Worm (Caenorhabditis elegans): ENCODE results near the gene srh-142.

srh-142 gene

ce11 chrV:16497504-16497903 is 36.7 kb upstream of the srh-142 start, which contains the start of gene srh-136:
Gene srh-136, minus strand, starts transcription at chrV:16497596.
- TF ChIP-seq hlh-4 (tag; optimal IDR thresholded peaks at IDR 0.05) (peak; percentile 93), sox-4 (tag; optimal IDR thresholded peaks at IDR 0.05) (no peak), grh-1 (GFP tag; IDR thresholded peaks at IDR 0.05) (no peak), lin-14 (GFP tag; optimal IDR thresholded peaks at IDR 0.05) (no peak), fkh-8 (tag; optimal IDR thresholded peaks at IDR 0.05) (peak; percentile 4)

ce11 chrV:16494359-16494758 is 33.6 kb upstream of the srh-142 start, which contains the start of gene comt-2:
Gene comt-2, minus strand, starts transcription at chrV:16494489.
- TF ChIP-seq fkh-10 (GFP tag; optimal IDR thresholded peaks at IDR 0.05): no peak
- peak; percentile 25 for TF ChIP-seq nhr-20 (tag; optimal IDR thresholded peaks at IDR 0.05)
- TF ChIP-seq elt-2 (tag; optimal IDR thresholded peaks at IDR 0.05): peak; percentile 80
- peak in 1 of 2 experiments; percentile 26 for TF ChIP-seq lin-35 (GFP tag; optimal IDR thresholded peaks at IDR 0.05)
- no peak for TF ChIP-seq ets-5 (GFP tag; IDR thresholded peaks at IDR 0.05)
- no peak for TF ChIP-seq xbp-1 (tag; optimal IDR thresholded peaks at IDR 0.05)
- TF ChIP-seq aly-2 (tag; optimal IDR thresholded peaks at IDR 0.05): no peak

ce11 chrV:16488172-16488571 is 27.4 kb upstream of the srh-142 start, which contains the start of gene sqst-4:
Gene sqst-4, plus strand, starts transcription at chrV:16488472.
- TF ChIP-seq ces-1 (GFP tag; optimal IDR thresholded peaks at IDR 0.05) (no peak), tlp-1 (tag; optimal IDR thresholded peaks at IDR 0.05) (no peak), lin-39 (tag; optimal IDR thresholded peaks at IDR 0.05) (no peak), mdl-1 (tag; optimal IDR thresholded peaks at IDR 0.05) (no peak)

ce11 chrV:16487474-16487873 is 26.7 kb upstream of the srh-142 start, which contains the start of gene Y32B12A.5:
Gene Y32B12A.5, minus strand, starts transcription at chrV:16487574.
- no peak for TF ChIP-seq nhr-47 (tag; optimal IDR thresholded peaks at IDR 0.05)
- TF ChIP-seq hlh-17 (GFP tag; optimal IDR thresholded peaks at IDR 0.05; ENCODE audit: borderline replicate concordance): no peak
- no peak for TF ChIP-seq lsy-2 (tag; optimal IDR thresholded peaks at IDR 0.05)
- no peak for TF ChIP-seq dpl-1 (GFP tag; optimal IDR thresholded peaks at IDR 0.05)
- TF ChIP-seq C34B4.2 (tag; optimal IDR thresholded peaks at IDR 0.05): no peak
- TF ChIP-seq grh-1 (GFP tag; IDR thresholded peaks at IDR 0.05): no peak
- TF ChIP-seq nhr-77 (tag; optimal IDR thresholded peaks at IDR 0.05): no peak
- TF ChIP-seq lin-14 (GFP tag; optimal IDR thresholded peaks at IDR 0.05): no peak
- no peak for TF ChIP-seq jun-1 (tag; optimal IDR thresholded peaks at IDR 0.05)
- no peak for TF ChIP-seq nhr-19 (GFP tag; conservative IDR thresholded peaks at IDR 0.05)
- no peak for TF ChIP-seq pax-3 (tag; optimal IDR thresholded peaks at IDR 0.05)
- no peak for TF ChIP-seq sup-37 (GFP tag; optimal IDR thresholded peaks at IDR 0.05)
- TF ChIP-seq unc-86 (tag; optimal IDR thresholded peaks at IDR 0.05): no peak
- no peak for TF ChIP-seq fkh-8 (tag; optimal IDR thresholded peaks at IDR 0.05)

- TF ChIP-seq efl-1 (optimal IDR thresholded peaks at IDR 0.05) (no peak), efl-1 (GFP tag; optimal IDR thresholded peaks at IDR 0.05 in 1 of 2) (no peak), ces-1 (GFP tag; optimal IDR thresholded peaks at IDR 0.05) (no peak), unc-130 (tag; optimal IDR thresholded peaks at IDR 0.05) (no peak)
These were observed 22.9 kb upstream of the srh-142 start, which contains the start of gene srh-139 for ce11 chrV:16483681-16484080. Gene srh-139, plus strand, starts transcription at chrV:16483981.

- TF ChIP-seq ets-5 (GFP tag; IDR thresholded peaks at IDR 0.05) (no peak), elt-3 (tag; optimal IDR thresholded peaks at IDR 0.05) (no peak), nhr-237 (tag; optimal IDR thresholded peaks at IDR 0.05) (no peak), efl-3 (GFP tag; optimal IDR thresholded peaks at IDR 0.05) (no peak), pag-3 (tag; optimal IDR thresholded peaks at IDR 0.05; ENCODE audit: borderline replicate concordance, insufficient read depth) (no peak), nhr-12 (tag; optimal IDR thresholded peaks at IDR 0.05) (no peak), snu-23 (GFP tag; optimal IDR thresholded peaks at IDR 0.05) (no peak)
These were observed 22.3 kb upstream of the srh-142 start, which contains the start of gene F57E7.2 for ce11 chrV:16483044-16483443. Gene F57E7.2, minus strand, starts transcription at chrV:16483144.

Measured in whole organism, L1 larva.